Worm (Caenorhabditis elegans) whole organism, late embryonic: ENCODE results near the gene R53.4.

Experiments
- F13H6.1 ChIP-seq: sonication (generic microtip); optimal IDR thresholded peaks from 2 replicates; lab custom pipeline; 2016; ENCODE audit warnings: missing genetic modification characterization, missing compliant biosample characterization
- Y22D7AL.16 ChIP-seq: sonication (generic microtip); optimal IDR thresholded peaks from 2 replicates; lab custom pipeline; 2016; ENCODE audit warnings: missing genetic modification characterization, missing compliant biosample characterization
- ahr-1 ChIP-seq: sonication (generic microtip); optimal IDR thresholded peaks from 2 replicates; lab custom pipeline; 2016; ENCODE audit warnings: missing genetic modification characterization, missing compliant biosample characterization
- ceh-30 ChIP-seq: fragments of 150-350 bp; optimal IDR thresholded peaks from 2 replicates; lab custom pipeline; 2014; ENCODE audit warnings: missing biosample characterization, missing genetic modification characterization
- ceh-34 ChIP-seq: sonication (generic microtip); optimal IDR thresholded peaks from 2 replicates; lab custom pipeline; 2016; ENCODE audit warnings: mild to moderate bottlenecking, missing genetic modification characterization, missing compliant biosample characterization
- nhr-11 ChIP-seq: fragments of 150-350 bp; optimal IDR thresholded peaks from 2 replicates; lab custom pipeline; 2014; ENCODE audit warnings: missing biosample characterization, missing genetic modification characterization
- pag-3 ChIP-seq: sonication (generic microtip); optimal IDR thresholded peaks from 2 replicates; lab custom pipeline; 2016; ENCODE audit warnings: missing compliant biosample characterization, missing genetic modification characterization, borderline replicate concordance
- unc-86 ChIP-seq: sonication (generic microtip); optimal IDR thresholded peaks from 2 replicates; lab custom pipeline; 2016; ENCODE audit warnings: missing genetic modification characterization, missing compliant biosample characterization

- TF ChIP-seq nhr-11 (tag; lab: Kevin White, UChicago) (no peak), pag-3 (tag; lab: Kevin White, UChicago) (no peak), F13H6.1 (tag; lab: Kevin White, UChicago) (no peak), ceh-34 (tag; lab: Kevin White, UChicago) (no peak), Y22D7AL.16 (tag; lab: Kevin White, UChicago) (no peak), unc-86 (tag; lab: Kevin White, UChicago) (no peak), ahr-1 (no peak), ceh-30 (tag; lab: Kevin White, UChicago) (no peak)
Measured at ce11 chrII:10017528-10017927, 49.7 kb upstream of the R53.4 start.
